Worm (Caenorhabditis elegans) whole organism, late embryonic: ENCODE measurements around the gene sra-27.

Experiments
- C08G9.2 ChIP-seq: sonication (generic microtip); optimal IDR thresholded peaks from 2 replicates; lab custom pipeline; 2016; ENCODE audit warnings: mild to moderate bottlenecking, missing genetic modification characterization, moderate library complexity, missing compliant biosample characterization
- C38D4.7 ChIP-seq: fragments of 200-800 bp; sonication (Bioruptor generic); optimal IDR thresholded peaks from 2 replicates; lab custom pipeline; 2018; ENCODE audit warnings: mild to moderate bottlenecking, missing genetic modification characterization, moderate library complexity, missing compliant biosample characterization
- F13H6.1 ChIP-seq: sonication (generic microtip); optimal IDR thresholded peaks from 2 replicates; lab custom pipeline; 2016; ENCODE audit warnings: missing genetic modification characterization, missing compliant biosample characterization
- K02D7.2 ChIP-seq: sonication (generic microtip); optimal IDR thresholded peaks from 2 replicates; lab custom pipeline; 2017; ENCODE audit warnings: mild to moderate bottlenecking, missing genetic modification characterization, missing compliant biosample characterization
- K09A11.1 ChIP-seq: sonication (generic microtip); optimal IDR thresholded peaks from 2 replicates; lab custom pipeline; 2017; ENCODE audit warnings: antibody characterized with exemption, mild to moderate bottlenecking, missing genetic modification characterization, missing compliant biosample characterization; ENCODE audit not compliant: insufficient read depth
- T23F11.4 ChIP-seq: fragments of 200-800 bp; sonication (Bioruptor generic); optimal IDR thresholded peaks from 2 replicates; lab custom pipeline; 2018; ENCODE audit warnings: mild to moderate bottlenecking, missing genetic modification characterization, missing compliant biosample characterization
- Y22D7AL.16 ChIP-seq: sonication (generic microtip); optimal IDR thresholded peaks from 2 replicates; lab custom pipeline; 2016; ENCODE audit warnings: missing genetic modification characterization, missing compliant biosample characterization
- ama-1 ChIP-seq: fragments of 150-350 bp; optimal IDR thresholded peaks from 2 replicates; lab custom pipeline; 2014
- ceh-14 ChIP-seq: sonication (generic microtip); optimal IDR thresholded peaks from 2 replicates; lab custom pipeline; 2016; ENCODE audit warnings: missing genotype, missing genetic modification characterization, missing compliant biosample characterization
- ceh-18 ChIP-seq: sonication (generic microtip); optimal IDR thresholded peaks from 2 replicates; lab custom pipeline; 2016; ENCODE audit warnings: missing genetic modification characterization, missing compliant biosample characterization
- ceh-22 ChIP-seq: sonication (generic microtip); optimal IDR thresholded peaks from 2 replicates; lab custom pipeline; 2017; ENCODE audit warnings: missing biosample characterization, missing genetic modification characterization
- ceh-24 ChIP-seq: sonication (generic microtip); optimal IDR thresholded peaks from 2 replicates; lab custom pipeline; 2016; ENCODE audit warnings: mild to moderate bottlenecking, missing genetic modification characterization, missing compliant biosample characterization
- ceh-30 ChIP-seq: fragments of 150-350 bp; optimal IDR thresholded peaks from 2 replicates; lab custom pipeline; 2014; ENCODE audit warnings: missing biosample characterization, missing genetic modification characterization
- ceh-31 ChIP-seq: sonication (generic microtip); optimal IDR thresholded peaks from 2 replicates; lab custom pipeline; 2016; ENCODE audit warnings: missing genetic modification characterization, missing compliant biosample characterization
- ceh-34 ChIP-seq: sonication (generic microtip); optimal IDR thresholded peaks from 2 replicates; lab custom pipeline; 2016; ENCODE audit warnings: mild to moderate bottlenecking, missing genetic modification characterization, missing compliant biosample characterization
- ceh-48 ChIP-seq: sonication (generic microtip); optimal IDR thresholded peaks from 2 replicates; lab custom pipeline; 2016; ENCODE audit warnings: missing genetic modification characterization, inconsistent platforms, missing compliant biosample characterization
- ceh-6 ChIP-seq: fragments of 200-800 bp; sonication (Bioruptor generic); optimal IDR thresholded peaks from 2 replicates; lab custom pipeline; 2018; ENCODE audit warnings: mild to moderate bottlenecking, missing genetic modification characterization, missing compliant biosample characterization
- dmd-4 ChIP-seq: sonication (generic microtip); optimal IDR thresholded peaks from 2 replicates; lab custom pipeline; 2016; ENCODE audit warnings: borderline replicate concordance, missing genetic modification characterization, missing compliant biosample characterization
- elt-2 ChIP-seq: sonication (generic microtip); optimal IDR thresholded peaks from 2 replicates; lab custom pipeline; 2016; ENCODE audit warnings: missing genetic modification reagents, missing genetic modification characterization, missing compliant biosample characterization
- elt-4 ChIP-seq: sonication (generic microtip); optimal IDR thresholded peaks from 2 replicates; lab custom pipeline; 2016; ENCODE audit warnings: missing genetic modification characterization, missing compliant biosample characterization
- fax-1 ChIP-seq: sonication (generic microtip); optimal IDR thresholded peaks from 2 replicates; lab custom pipeline; 2016; ENCODE audit warnings: missing genotype, missing genetic modification characterization, missing compliant biosample characterization
- fkh-10 ChIP-seq: fragments of 150-350 bp; optimal IDR thresholded peaks from 2 replicates; lab custom pipeline; 2014; ENCODE audit warnings: missing biosample characterization, missing genetic modification reagents, missing genetic modification characterization
- fkh-6 ChIP-seq: sonication (generic microtip); optimal IDR thresholded peaks from 2 replicates; lab custom pipeline; 2016; ENCODE audit warnings: missing genetic modification characterization, missing compliant biosample characterization
- hlh-13 ChIP-seq: fragments of 200-800 bp; sonication (Bioruptor generic); optimal IDR thresholded peaks from 2 replicates; lab custom pipeline; 2018; ENCODE audit warnings: mild to moderate bottlenecking, missing genetic modification characterization, missing compliant biosample characterization
- hlh-30 ChIP-seq: sonication (generic microtip); optimal IDR thresholded peaks from 2 replicates; lab custom pipeline; 2017; ENCODE audit warnings: antibody characterized with exemption, missing genetic modification characterization, missing compliant biosample characterization; ENCODE audit not compliant: insufficient read depth
- hlh-6 ChIP-seq: sonication (generic microtip); optimal IDR thresholded peaks from 2 replicates; lab custom pipeline; 2016; ENCODE audit warnings: missing genotype, missing genetic modification characterization, missing compliant biosample characterization
- hlh-8 ChIP-seq: sonication (generic microtip); optimal IDR thresholded peaks from 2 replicates; lab custom pipeline; 2016; ENCODE audit warnings: missing genotype, missing genetic modification characterization, missing compliant biosample characterization
- lim-6 ChIP-seq: sonication (generic microtip); optimal IDR thresholded peaks from 2 replicates; lab custom pipeline; 2016; ENCODE audit warnings: missing genetic modification characterization, missing compliant biosample characterization
- lin-11 ChIP-seq: fragments of 200-800 bp; sonication (Bioruptor generic); optimal IDR thresholded peaks from 2 replicates; lab custom pipeline; 2018; ENCODE audit warnings: mild to moderate bottlenecking, missing genetic modification characterization, missing compliant biosample characterization
- mec-3 ChIP-seq: sonication (generic microtip); optimal IDR thresholded peaks from 2 replicates; lab custom pipeline; 2016; ENCODE audit warnings: borderline replicate concordance, missing genetic modification characterization, missing compliant biosample characterization
- nfya-1 ChIP-seq: sonication (generic microtip); optimal IDR thresholded peaks from 2 replicates; lab custom pipeline; 2017; ENCODE audit warnings: missing genetic modification characterization, mild to moderate bottlenecking, missing compliant biosample characterization, antibody characterized with exemption, moderate library complexity
- nhr-11 ChIP-seq: fragments of 150-350 bp; optimal IDR thresholded peaks from 2 replicates; lab custom pipeline; 2014; ENCODE audit warnings: missing biosample characterization, missing genetic modification characterization
- nhr-232 ChIP-seq: sonication (generic microtip); optimal IDR thresholded peaks from 2 replicates; lab custom pipeline; 2016; ENCODE audit warnings: missing genetic modification characterization, missing compliant biosample characterization
- npax-4 ChIP-seq: sonication (generic microtip); optimal IDR thresholded peaks from 2 replicates; lab custom pipeline; 2016; ENCODE audit warnings: missing genetic modification characterization, missing compliant biosample characterization
- odd-2 ChIP-seq: sonication (generic microtip); optimal IDR thresholded peaks from 2 replicates; lab custom pipeline; 2017; ENCODE audit warnings: antibody characterized with exemption, mild to moderate bottlenecking, missing genetic modification characterization, missing compliant biosample characterization
- pag-3 ChIP-seq: sonication (generic microtip); optimal IDR thresholded peaks from 2 replicates; lab custom pipeline; 2016; ENCODE audit warnings: missing compliant biosample characterization, missing genetic modification characterization, borderline replicate concordance
- pat-9 ChIP-seq: fragments of 200-800 bp; sonication (Bioruptor generic); optimal IDR thresholded peaks from 2 replicates; lab custom pipeline; 2018; ENCODE audit warnings: mild to moderate bottlenecking, missing genetic modification characterization, moderate library complexity, missing compliant biosample characterization
- pax-1 ChIP-seq: fragments of 150-350 bp; optimal IDR thresholded peaks from 2 replicates; lab custom pipeline; 2014; ENCODE audit warnings: missing biosample characterization, missing genetic modification characterization
- pha-4 ChIP-seq: fragments of 150-350 bp; optimal IDR thresholded peaks from 2 replicates; lab custom pipeline; 2018; ENCODE audit warnings: missing biosample characterization, missing genetic modification reagents, missing genetic modification characterization
- pqm-1 ChIP-seq: sonication (generic microtip); optimal IDR thresholded peaks from 2 replicates; lab custom pipeline; 2016; ENCODE audit warnings: missing genetic modification characterization, missing compliant biosample characterization
- pros-1 ChIP-seq: fragments of 150-350 bp; optimal IDR thresholded peaks from 2 replicates; lab custom pipeline; 2014; ENCODE audit warnings: missing biosample characterization, missing genetic modification reagents, missing genetic modification characterization
- sox-4 ChIP-seq: sonication (generic microtip); optimal IDR thresholded peaks from 2 replicates; lab custom pipeline; 2017; ENCODE audit warnings: mild to moderate bottlenecking, missing genetic modification characterization, inconsistent platforms, missing compliant biosample characterization
- syd-9 ChIP-seq: sonication (generic microtip); optimal IDR thresholded peaks from 2 replicates; lab custom pipeline; 2016; ENCODE audit warnings: mild to moderate bottlenecking, missing genetic modification characterization, moderate library complexity, missing compliant biosample characterization
- ttx-3 ChIP-seq: sonication (generic microtip); optimal IDR thresholded peaks from 2 replicates; lab custom pipeline; 2016; ENCODE audit warnings: missing genetic modification reagents, missing genetic modification characterization, missing compliant biosample characterization
- unc-3 ChIP-seq, 2 experiments: fragments of 200-800 bp in 1 of 2; sonication (Bioruptor generic) in 1 of 2; sonication (generic microtip) in 1 of 2; conservative IDR thresholded peaks in 1 of 2; optimal IDR thresholded peaks in 1 of 2; 2 replicates each; pipeline versions ENCODE4 v1.3.6 to Lab custom; 2016 to 2022; ENCODE audit warnings: missing compliant biosample characterization in 2 of 2, missing genetic modification characterization in 2 of 2, missing genetic modification reagents in 1 of 2
- unc-55 ChIP-seq: sonication (generic microtip); optimal IDR thresholded peaks from 2 replicates; lab custom pipeline; 2017; ENCODE audit warnings: missing biosample characterization, missing genetic modification reagents, missing genetic modification characterization
- unc-86 ChIP-seq: sonication (generic microtip); optimal IDR thresholded peaks from 2 replicates; lab custom pipeline; 2016; ENCODE audit warnings: missing genetic modification characterization, missing compliant biosample characterization

The sra-27 gene

DNA sequence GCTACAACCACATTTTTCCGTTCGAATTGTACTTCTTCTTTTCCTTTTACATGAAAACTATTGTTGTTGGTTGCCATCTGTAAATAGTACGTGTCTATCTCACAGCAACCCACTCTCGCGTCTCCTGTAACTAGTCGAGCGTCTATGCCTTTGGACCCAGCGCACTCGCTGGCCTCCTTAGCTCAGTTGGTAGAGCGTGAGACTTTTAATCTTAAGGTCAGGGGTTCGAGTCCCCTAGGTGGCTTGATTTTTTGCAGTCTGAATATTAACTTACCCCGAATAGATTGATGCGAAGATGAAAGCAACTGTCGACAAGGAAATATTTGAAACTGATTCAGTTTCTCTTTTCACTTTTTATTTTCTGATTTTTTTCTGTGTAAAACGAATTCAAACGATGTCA is 3.7 kb upstream of the sra-27 start, which contains the start of gene mpz-3 (continued):
- TF ChIP-seq ttx-3 = peak; percentile 55
- TF ChIP-seq fkh-6 (tag; lab: Kevin White, UChicago) = no peak
- no peak for TF ChIP-seq lim-6
- peak; percentile 23 for TF ChIP-seq fax-1 (tag; lab: Kevin White, UChicago)
- TF ChIP-seq ceh-6 (GFP tag; lab: Kevin White, UChicago) = peak; percentile 42
- TF ChIP-seq ceh-14 = no peak
- TF ChIP-seq T23F11.4 (GFP tag; lab: Kevin White, UChicago) = no peak
- TF ChIP-seq ceh-31 (tag; lab: Kevin White, UChicago) = peak; percentile 23
- no peak for TF ChIP-seq pax-1
- TF ChIP-seq hlh-13 (GFP tag; lab: Kevin White, UChicago) = no peak
- TF ChIP-seq ceh-24 (tag; lab: Kevin White, UChicago) = no peak
- TF ChIP-seq ceh-30 (tag; lab: Kevin White, UChicago) = no peak
- TF ChIP-seq lin-11 (tag; lab: Kevin White, UChicago) = peak; percentile 39
- no peak for TF ChIP-seq mec-3
- peak; percentile 10 for TF ChIP-seq ceh-34 (tag; lab: Kevin White, UChicago)
- TF ChIP-seq pat-9 (tag; lab: Kevin White, UChicago) = peak; percentile 38
- TF ChIP-seq ceh-22 = no peak
- no peak for TF ChIP-seq pros-1 (tag; lab: Kevin White, UChicago)
- no peak for TF ChIP-seq ceh-18 (tag; lab: Kevin White, UChicago)
- peak; percentile 16 for TF ChIP-seq npax-4 (tag; lab: Kevin White, UChicago)
- TF ChIP-seq odd-2 (tag; lab: Kevin White, UChicago) = no peak
- no peak for TF ChIP-seq nhr-11 (tag; lab: Kevin White, UChicago)
- TF ChIP-seq unc-55 (GFP tag; lab: Kevin White, UChicago) = no peak
- peak; percentile 60; the same call in 1 of the 2 replicates for TF ChIP-seq unc-3 (GFP tag; conservative IDR thresholded peaks at IDR 0.05; lab: Robert Waterston, UW)
- TF ChIP-seq unc-3 (tag; optimal IDR thresholded peaks at IDR 0.05; lab: Kevin White, UChicago) = peak; percentile 5
- no peak for TF ChIP-seq K09A11.1 (tag; lab: Kevin White, UChicago)
- peak; percentile 10 for TF ChIP-seq K02D7.2 (tag; lab: Kevin White, UChicago)
- TF ChIP-seq ama-1 (lab: Kevin White, UChicago) = no peak
- TF ChIP-seq ceh-48 (tag; lab: Kevin White, UChicago) = no peak
- peak; percentile 37 for TF ChIP-seq sox-4 (tag; lab: Kevin White, UChicago)
- peak; percentile 49 for TF ChIP-seq elt-2 (tag; lab: Kevin White, UChicago)
- no peak for TF ChIP-seq C08G9.2 (tag; lab: Kevin White, UChicago)
- no peak for TF ChIP-seq hlh-30 (tag; lab: Kevin White, UChicago)
- TF ChIP-seq nfya-1 (tag; lab: Kevin White, UChicago) = no peak
- TF ChIP-seq fkh-10 (GFP tag; lab: Kevin White, UChicago) = no peak
- TF ChIP-seq F13H6.1 = no peak
- TF ChIP-seq hlh-6 (tag; lab: Kevin White, UChicago) = peak; percentile 47
- TF ChIP-seq dmd-4 (tag; lab: Kevin White, UChicago) = no peak
- no peak for TF ChIP-seq pha-4 (tag; lab: Kevin White, UChicago)
- TF ChIP-seq pqm-1 (tag; lab: Kevin White, UChicago) = no peak
- TF ChIP-seq Y22D7AL.16 (tag; lab: Kevin White, UChicago) = peak; percentile 32
- TF ChIP-seq unc-86 (tag; lab: Kevin White, UChicago) = no peak
- TF ChIP-seq C38D4.7 (GFP tag; lab: Kevin White, UChicago) = peak; percentile 8
- no peak for TF ChIP-seq pag-3
- TF ChIP-seq nhr-232 = peak; percentile 49
- TF ChIP-seq syd-9 = peak; percentile 2
- TF ChIP-seq hlh-8 (tag; lab: Kevin White, UChicago) = no peak
- no peak for TF ChIP-seq elt-4 (tag; lab: Kevin White, UChicago)
- TF ChIP-seq, all 69 proteins: peak for 24
